Worm (Caenorhabditis elegans) whole organism, young adult: ENCODE data around the gene F21H12.3.

ENCODE experiments used
- B0035.1 ChIP-seq: sonication (generic microtip); optimal IDR thresholded peaks from 2 replicates; lab custom pipeline; 2016; ENCODE audit warnings: missing genetic modification characterization, mild to moderate bottlenecking, missing compliant biosample characterization, missing genotype, missing genetic modification reagents
- B0336.3 ChIP-seq: fragments of 200-800 bp; sonication (Bioruptor generic); IDR thresholded peaks from 2 replicates; pipeline ENCODE4 v1.3.6; 2022; ENCODE audit warnings: missing genetic modification characterization, missing compliant biosample characterization
- C06A6.2 ChIP-seq: fragments of 200-800 bp; sonication (Bioruptor generic); conservative IDR thresholded peaks from 2 replicates; pipeline ENCODE4 v1.3.6; 2022; ENCODE audit warnings: missing genetic modification characterization, missing compliant biosample characterization
- F23B12.7 ChIP-seq: sonication (generic microtip); optimal IDR thresholded peaks from 2 replicates; lab custom pipeline; 2017; ENCODE audit warnings: missing genetic modification characterization, mild to moderate bottlenecking, missing compliant biosample characterization, antibody characterized with exemption, moderate library complexity; ENCODE audit not compliant: insufficient read depth
- F37B4.10 ChIP-seq: fragments of 200-800 bp; sonication (Bioruptor generic); IDR thresholded peaks from 2 replicates; pipeline ENCODE4 v1.3.6; 2022; ENCODE audit warnings: missing genetic modification characterization, missing compliant biosample characterization
- F39B2.1 ChIP-seq: fragments of 200-800 bp; sonication (Bioruptor generic); IDR thresholded peaks from 2 replicates; pipeline ENCODE4 v1.3.6; 2022; ENCODE audit warnings: missing genetic modification reagents, missing genetic modification characterization, missing compliant biosample characterization
- F57A8.1 ChIP-seq: fragments of 200-800 bp; sonication (Bioruptor generic); optimal IDR thresholded peaks from 2 replicates; lab custom pipeline; 2018; ENCODE audit warnings: mild to moderate bottlenecking, missing genetic modification characterization, moderate library complexity, missing compliant biosample characterization
- K11D2.4 ChIP-seq: fragments of 200-800 bp; sonication (Bioruptor generic); IDR thresholded peaks from 2 replicates; pipeline ENCODE4 v1.3.6; 2022; ENCODE audit warnings: missing genetic modification reagents, missing genetic modification characterization, missing compliant biosample characterization
- Y53F4B.3 ChIP-seq: fragments of 200-800 bp; sonication (Bioruptor generic); IDR thresholded peaks from 2 replicates; pipeline ENCODE4 v1.3.6; 2022; ENCODE audit warnings: missing genetic modification reagents, missing genetic modification characterization, missing compliant biosample characterization
- aptf-2 ChIP-seq: fragments of 200-800 bp; sonication (Bioruptor generic); conservative IDR thresholded peaks from 2 replicates; pipeline ENCODE4 v1.3.6; 2022; ENCODE audit warnings: missing genetic modification reagents, missing genetic modification characterization, missing compliant biosample characterization
- bed-2 ChIP-seq: fragments of 200-800 bp; sonication (Bioruptor generic); IDR thresholded peaks from 2 replicates; pipeline ENCODE4 v1.3.6; 2022; ENCODE audit warnings: missing genetic modification reagents, missing genetic modification characterization, missing compliant biosample characterization
- ceh-100 ChIP-seq: fragments of 200-800 bp; sonication (Bioruptor generic); IDR thresholded peaks from 2 replicates; pipeline ENCODE4 v1.3.6; 2022; ENCODE audit warnings: missing genetic modification reagents, missing genetic modification characterization, missing compliant biosample characterization
- ceh-91 ChIP-seq: fragments of 200-800 bp; sonication (Bioruptor generic); IDR thresholded peaks from 2 replicates; pipeline ENCODE4 v1.3.6; 2022; ENCODE audit warnings: missing genetic modification reagents, missing genetic modification characterization, missing compliant biosample characterization
- dox-1 ChIP-seq: fragments of 200-800 bp; sonication (Bioruptor generic); IDR thresholded peaks from 2 replicates; pipeline ENCODE4 v1.3.6; 2022; ENCODE audit warnings: missing genetic modification reagents, missing genetic modification characterization, missing compliant biosample characterization
- dpff-1 ChIP-seq: sonication (generic microtip); optimal IDR thresholded peaks from 2 replicates; lab custom pipeline; 2017; ENCODE audit warnings: mild to moderate bottlenecking, missing genetic modification characterization, missing compliant biosample characterization
- efl-1 ChIP-seq: fragments of 150-350 bp; optimal IDR thresholded peaks from 2 replicates; lab custom pipeline; 2014; ENCODE audit warnings: missing biosample characterization, missing genetic modification reagents, missing genetic modification characterization
- ets-4 ChIP-seq: fragments of 200-800 bp; sonication (Bioruptor generic); optimal IDR thresholded peaks from 2 replicates; lab custom pipeline; 2018; ENCODE audit warnings: mild to moderate bottlenecking, missing genetic modification characterization, missing compliant biosample characterization
- him-1 ChIP-seq: sonication (generic microtip); optimal IDR thresholded peaks from 2 replicates; lab custom pipeline; 2016; ENCODE audit warnings: missing genotype, missing genetic modification reagents, missing genetic modification characterization, missing compliant biosample characterization
- hlh-12 ChIP-seq: sonication (generic microtip); optimal IDR thresholded peaks from 2 replicates; lab custom pipeline; 2016; ENCODE audit warnings: missing genetic modification characterization, missing compliant biosample characterization
- hlh-26 ChIP-seq: fragments of 200-800 bp; sonication (Bioruptor generic); conservative IDR thresholded peaks from 2 replicates; pipeline ENCODE4 v1.3.6; 2022; ENCODE audit warnings: missing genetic modification reagents, missing genetic modification characterization, missing compliant biosample characterization
- hrde-1 ChIP-seq: sonication (generic microtip); optimal IDR thresholded peaks from 2 replicates; lab custom pipeline; 2016; ENCODE audit warnings: missing genetic modification characterization, mild to moderate bottlenecking, missing compliant biosample characterization, moderate library complexity, missing genotype, missing genetic modification reagents, borderline replicate concordance
- lag-1 ChIP-seq: fragments of 200-800 bp; sonication (Bioruptor generic); IDR thresholded peaks from 2 replicates; pipeline ENCODE4 v1.3.6; 2022; ENCODE audit warnings: missing genetic modification reagents, missing genetic modification characterization, missing compliant biosample characterization
- let-526 ChIP-seq: fragments of 200-800 bp; sonication (Bioruptor generic); IDR thresholded peaks from 2 replicates; pipeline ENCODE4 v1.3.6; 2022; ENCODE audit warnings: missing genetic modification reagents, missing genetic modification characterization, missing compliant biosample characterization
- lin-40 ChIP-seq: sonication (generic microtip); optimal IDR thresholded peaks from 2 replicates; lab custom pipeline; 2016; ENCODE audit warnings: missing genetic modification characterization, mild to moderate bottlenecking, missing compliant biosample characterization, missing genotype, missing genetic modification reagents
- lsl-1 ChIP-seq: fragments of 200-800 bp; sonication (Bioruptor generic); optimal IDR thresholded peaks from 2 replicates; lab custom pipeline; 2018; ENCODE audit warnings: mild to moderate bottlenecking, missing genetic modification characterization, moderate library complexity, missing compliant biosample characterization
- madf-10 ChIP-seq: sonication (generic microtip); optimal IDR thresholded peaks from 2 replicates; lab custom pipeline; 2016; ENCODE audit warnings: mild to moderate bottlenecking, missing genetic modification characterization, missing compliant biosample characterization
- madf-3 ChIP-seq: fragments of 200-800 bp; sonication (Bioruptor generic); IDR thresholded peaks from 2 replicates; pipeline ENCODE4 v1.3.6; 2022; ENCODE audit warnings: missing genetic modification reagents, missing genetic modification characterization, missing compliant biosample characterization
- madf-6 ChIP-seq: fragments of 200-800 bp; sonication (Bioruptor generic); IDR thresholded peaks from 2 replicates; pipeline ENCODE4 v1.3.6; 2022; ENCODE audit warnings: missing genetic modification reagents, missing genetic modification characterization, missing compliant biosample characterization
- madf-8 ChIP-seq: fragments of 200-800 bp; sonication (Bioruptor generic); conservative IDR thresholded peaks from 2 replicates; pipeline ENCODE4 v1.3.6; 2022; ENCODE audit warnings: missing genetic modification reagents, missing genetic modification characterization, missing compliant biosample characterization
- mcd-1 ChIP-seq: fragments of 200-800 bp; sonication (Bioruptor generic); IDR thresholded peaks from 2 replicates; pipeline ENCODE4 v1.3.6; 2022; ENCODE audit warnings: missing genetic modification reagents, missing genetic modification characterization, missing compliant biosample characterization
- mel-28 ChIP-seq: sonication (generic microtip); optimal IDR thresholded peaks from 2 replicates; lab custom pipeline; 2016; ENCODE audit warnings: borderline replicate concordance, mild to moderate bottlenecking, missing genetic modification characterization, missing compliant biosample characterization
- mes-4 ChIP-seq: sonication (generic microtip); optimal IDR thresholded peaks from 2 replicates; lab custom pipeline; 2016; ENCODE audit warnings: missing genotype, missing genetic modification characterization, missing compliant biosample characterization
- nfya-1 ChIP-seq: sonication (generic microtip); optimal IDR thresholded peaks from 2 replicates; lab custom pipeline; 2017; ENCODE audit warnings: antibody characterized with exemption, missing compliant biosample characterization, missing genetic modification characterization, borderline replicate concordance; ENCODE audit not compliant: insufficient read depth
- nhr-80 ChIP-seq: sonication (generic microtip); optimal IDR thresholded peaks from 2 replicates; lab custom pipeline; 2016; ENCODE audit warnings: missing genetic modification characterization, missing compliant biosample characterization
- pbrm-1 ChIP-seq: fragments of 200-800 bp; sonication (Bioruptor generic); IDR thresholded peaks from 2 replicates; pipeline ENCODE4 v1.3.6; 2022; ENCODE audit warnings: missing genetic modification reagents, missing genetic modification characterization, missing compliant biosample characterization
- pha-4 ChIP-seq: fragments of 150-350 bp; sonication (generic microtip); optimal IDR thresholded peaks from 2 replicates; lab custom pipeline; 2014; ENCODE audit warnings: missing biosample characterization, missing genetic modification reagents, missing genetic modification characterization
- sdz-38 ChIP-seq: sonication (generic microtip); optimal IDR thresholded peaks from 2 replicates; lab custom pipeline; 2016; ENCODE audit warnings: missing genotype, missing genetic modification characterization, missing compliant biosample characterization
- snpc-1.3 ChIP-seq: sonication (generic microtip); optimal IDR thresholded peaks from 2 replicates; lab custom pipeline; 2017; ENCODE audit warnings: missing genetic modification characterization, mild to moderate bottlenecking, missing compliant biosample characterization, antibody characterized with exemption, moderate library complexity, missing genotype, missing genetic modification reagents; ENCODE audit not compliant: insufficient read depth
- snpc-3.4 ChIP-seq: sonication (generic microtip); optimal IDR thresholded peaks from 2 replicates; lab custom pipeline; 2017; ENCODE audit warnings: missing genetic modification characterization, mild to moderate bottlenecking, missing compliant biosample characterization, antibody characterized with exemption, moderate library complexity, missing genotype, missing genetic modification reagents
- tbx-9 ChIP-seq: sonication (generic microtip); optimal IDR thresholded peaks from 2 replicates; lab custom pipeline; 2016; ENCODE audit warnings: borderline replicate concordance, missing genetic modification characterization, inconsistent platforms, missing compliant biosample characterization
- unc-130 ChIP-seq: sonication (generic microtip); optimal IDR thresholded peaks from 2 replicates; lab custom pipeline; 2016; ENCODE audit warnings: missing genetic modification reagents, missing genetic modification characterization, missing compliant biosample characterization
- xnd-1 ChIP-seq: sonication (generic microtip); optimal IDR thresholded peaks from 2 replicates; lab custom pipeline; 2016; ENCODE audit warnings: missing genotype, missing genetic modification reagents, missing genetic modification characterization, missing compliant biosample characterization
- zim-3 ChIP-seq: sonication (generic microtip); optimal IDR thresholded peaks from 2 replicates; lab custom pipeline; 2017; ENCODE audit warnings: mild to moderate bottlenecking, missing genetic modification characterization, moderate library complexity, missing compliant biosample characterization
- ztf-3 ChIP-seq: fragments of 200-800 bp; sonication (Bioruptor generic); optimal IDR thresholded peaks from 2 replicates; lab custom pipeline; 2018; ENCODE audit warnings: mild to moderate bottlenecking, missing genetic modification characterization, missing compliant biosample characterization

The F21H12.3 gene

ce11 chrII:6118163-6118562, 35.4 kb downstream of the F21H12.3 start, which contains the start of gene C29H12.6:
TSS of gene C29H12.6 (minus strand) at chrII:6118263.
- TF ChIP-seq lin-40 (tag; lab: Kevin White, UChicago) = no peak
- no peak for TF ChIP-seq hlh-12 (tag; lab: Kevin White, UChicago)
- no peak for TF ChIP-seq Y53F4B.3 (GFP tag; lab: Robert Waterston, UW)
- TF ChIP-seq zim-3 = no peak
- no peak for TF ChIP-seq K11D2.4
- TF ChIP-seq C06A6.2 = no peak
- no peak for TF ChIP-seq dpff-1
- no peak for TF ChIP-seq madf-10 (tag; lab: Kevin White, UChicago)
- no peak for TF ChIP-seq B0336.3 (GFP tag; lab: Robert Waterston, UW)
- TF ChIP-seq bed-2 (GFP tag; lab: Robert Waterston, UW) = no peak
- no peak for TF ChIP-seq snpc-1.3 (tag; lab: Kevin White, UChicago)
- no peak for TF ChIP-seq ceh-100 (GFP tag; lab: Robert Waterston, UW)
- TF ChIP-seq mel-28 (tag; lab: Kevin White, UChicago) = no peak
- TF ChIP-seq hlh-26 (GFP tag; lab: Robert Waterston, UW) = no peak
- no peak for TF ChIP-seq tbx-9
- no peak for TF ChIP-seq hrde-1 (tag; lab: Kevin White, UChicago)

ce11 chrII:6120548-6120947, 37.8 kb downstream of the F21H12.3 start:
- TF ChIP-seq let-526 (GFP tag; lab: Robert Waterston, UW) (no peak), nfya-1 (no peak), F37B4.10 (GFP tag; lab: Robert Waterston, UW) (no peak), pbrm-1 (GFP tag; lab: Robert Waterston, UW) (no peak)

ce11 chrII:6122641-6123424, 40.1 kb downstream of the F21H12.3 start:
- TF ChIP-seq dox-1 (GFP tag; lab: Robert Waterston, UW) (no peak; the same call in 1 of the 2 replicates), ceh-91 (GFP tag; lab: Robert Waterston, UW) (peak; percentile 34; the same call in 1 of the 2 replicates), F23B12.7 (peak; percentile 68), ets-4 (GFP tag; lab: Kevin White, UChicago) (peak; percentile 15), aptf-2 (GFP tag; lab: Robert Waterston, UW) (no peak), snpc-1.3 (tag; lab: Kevin White, UChicago) (no peak), unc-130 (GFP tag; lab: Kevin White, UChicago) (no peak), xnd-1 (tag; lab: Kevin White, UChicago) (peak; percentile 84), him-1 (tag; lab: Kevin White, UChicago) (peak; percentile 17), mcd-1 (GFP tag; lab: Robert Waterston, UW) (peak; percentile 87), madf-6 (GFP tag; lab: Robert Waterston, UW) (peak; percentile 95), madf-8 (GFP tag; lab: Robert Waterston, UW) (peak; percentile 93), ztf-3 (GFP tag; lab: Kevin White, UChicago) (no peak), mes-4 (tag; lab: Kevin White, UChicago) (no peak), snpc-3.4 (tag; lab: Kevin White, UChicago) (no peak), Y53F4B.3 (GFP tag; lab: Robert Waterston, UW) (no peak), sdz-38 (tag; lab: Kevin White, UChicago) (no peak), nhr-80 (tag; lab: Kevin White, UChicago) (peak; percentile 54), madf-3 (no peak), F39B2.1 (GFP tag; lab: Robert Waterston, UW) (no peak), F57A8.1 (GFP tag; lab: Kevin White, UChicago) (no peak), lsl-1 (GFP tag; lab: Kevin White, UChicago) (peak; percentile 79), hrde-1 (tag; lab: Kevin White, UChicago) (no peak), lag-1 (GFP tag; lab: Robert Waterston, UW) (no peak), efl-1 (GFP tag; lab: Kevin White, UChicago) (peak; percentile 4), pha-4 (tag; lab: Kevin White, UChicago) (no peak), B0035.1 (tag; lab: Kevin White, UChicago) (no peak)
